Fruit fly (Drosophila melanogaster): ENCODE data around the gene Hinfp.
"Not testable (repeated sequence)": the region's sequence is repeated elsewhere in the genome, so short reads cannot be mapped to it uniquely, and the experiment has no call there.

Hinfp gene

dm6 chrX:621132-621555 is 4.2 kb upstream of the Hinfp start, which contains the start of the genes CG13365 and Vsp37A:
Gene CG13365, minus strand, starts transcription at chrX:621215.
Gene Vsp37A, plus strand, starts transcription at chrX:621530.
- peak; percentile 52 for TF ChIP-seq noc (tag; optimal IDR thresholded peaks at IDR 0.05)

- no peak for TF ChIP-seq noc (tag; optimal IDR thresholded peaks at IDR 0.05)
These were observed 2.0 kb upstream of the Hinfp start, which contains the start of gene CG13369 for dm6 chrX:623357-623756. Gene CG13369, plus strand, starts transcription at chrX:623468.

- peak; percentile 69 for TF ChIP-seq noc (tag; optimal IDR thresholded peaks at IDR 0.05)
These were observed 4.0 kb downstream of the Hinfp start, which contains the start of the genes RpL36 and Mybbp1A for dm6 chrX:629239-629821. Gene RpL36, minus strand, starts transcription at chrX:629483. Gene Mybbp1A, plus strand, starts transcription at chrX:629773.

dm6 chrX:635495-636142 is 10.3 kb downstream of the Hinfp start, which contains the start of gene Dredd:
Gene Dredd, minus strand, starts transcription at chrX:635545.
- TF ChIP-seq noc (tag; optimal IDR thresholded peaks at IDR 0.05) = no peak

- TF ChIP-seq noc (tag; optimal IDR thresholded peaks at IDR 0.05) = no peak
These were observed 11.5 kb downstream of the Hinfp start for dm6 chrX:636606-637530.

- TF ChIP-seq noc (tag; optimal IDR thresholded peaks at IDR 0.05) = not testable (repeated sequence)
These were observed 19.1 kb downstream of the Hinfp start, which contains the start of gene CG13367 for dm6 chrX:644461-644860. Gene CG13367, plus strand, starts transcription at chrX:644761.

DNA sequence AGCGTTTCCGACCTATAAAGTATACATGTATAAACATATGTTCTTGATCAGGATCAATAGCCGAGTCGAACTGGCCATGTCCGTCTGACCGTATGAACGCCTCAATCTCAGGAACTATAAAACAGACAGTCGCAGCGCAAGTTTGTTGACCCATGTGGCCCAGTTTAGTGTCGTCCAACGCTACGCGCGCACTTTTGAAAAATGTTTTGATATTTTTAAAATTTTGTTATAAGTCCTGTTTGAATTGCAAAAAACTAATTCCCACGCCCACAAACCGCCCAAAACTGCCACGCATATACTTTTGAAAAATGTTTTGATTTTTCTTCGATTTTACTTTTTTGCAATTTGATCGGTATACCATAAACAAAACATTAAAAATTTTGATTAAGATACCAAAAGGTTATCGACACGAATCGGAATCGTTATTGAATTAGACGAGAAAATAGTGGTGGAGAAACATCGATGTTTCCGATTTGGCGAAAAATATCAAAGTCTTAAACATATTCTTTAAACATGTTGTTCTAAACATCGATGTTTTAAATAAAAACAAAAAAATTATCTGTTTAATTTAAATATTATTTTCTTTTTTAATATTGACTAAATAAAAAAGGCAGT is 21.2 kb downstream of the Hinfp start:
- no peak for TF ChIP-seq noc (tag; optimal IDR thresholded peaks at IDR 0.05)

- TF ChIP-seq noc (tag; optimal IDR thresholded peaks at IDR 0.05) = no peak
These were observed 21.8 kb downstream of the Hinfp start, which contains the start of gene Roc1a for dm6 chrX:647056-647627. Gene Roc1a, plus strand, starts transcription at chrX:647304.

DNA sequence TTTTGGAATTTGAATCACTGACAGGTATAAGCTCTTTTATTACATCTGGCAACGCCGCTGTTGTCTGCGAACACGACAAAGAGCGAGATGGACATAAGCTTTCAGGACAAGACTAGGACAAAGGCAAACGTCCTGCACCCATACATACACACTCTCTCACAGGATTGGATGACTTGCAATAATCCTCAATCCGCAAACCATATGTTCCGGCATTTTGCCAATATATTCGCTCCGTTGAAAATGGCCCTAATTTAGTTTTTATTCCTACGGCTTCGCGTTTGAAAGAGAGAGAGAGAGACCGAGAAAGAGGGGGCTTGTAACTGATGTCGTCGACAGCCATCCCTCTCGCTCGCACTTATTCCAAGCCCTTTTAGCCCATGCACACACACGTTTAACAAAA is 28.9 kb downstream of the Hinfp start:
- no peak for TF ChIP-seq noc (tag; optimal IDR thresholded peaks at IDR 0.05)

DNA sequence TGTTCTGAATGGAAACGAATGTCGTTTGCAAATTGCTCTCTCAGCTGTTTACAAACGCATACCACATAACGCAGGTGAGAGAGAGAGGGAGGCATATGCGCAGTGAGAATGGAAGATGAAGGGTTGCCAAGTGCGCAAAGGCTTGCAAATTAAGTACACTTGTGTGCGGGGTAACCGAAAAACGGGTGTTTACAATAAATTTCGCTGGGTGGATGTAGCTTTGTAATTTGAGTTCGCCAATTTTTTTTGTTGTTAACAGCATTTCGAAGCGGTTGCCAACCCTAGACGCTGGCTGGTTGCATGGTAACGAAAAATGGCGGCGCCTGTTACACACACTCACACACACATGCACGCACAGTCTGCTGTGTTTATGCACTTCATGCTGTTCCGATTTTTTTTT is 29.6 kb downstream of the Hinfp start:
- peak; percentile 91 for TF ChIP-seq noc (tag; optimal IDR thresholded peaks at IDR 0.05)

DNA sequence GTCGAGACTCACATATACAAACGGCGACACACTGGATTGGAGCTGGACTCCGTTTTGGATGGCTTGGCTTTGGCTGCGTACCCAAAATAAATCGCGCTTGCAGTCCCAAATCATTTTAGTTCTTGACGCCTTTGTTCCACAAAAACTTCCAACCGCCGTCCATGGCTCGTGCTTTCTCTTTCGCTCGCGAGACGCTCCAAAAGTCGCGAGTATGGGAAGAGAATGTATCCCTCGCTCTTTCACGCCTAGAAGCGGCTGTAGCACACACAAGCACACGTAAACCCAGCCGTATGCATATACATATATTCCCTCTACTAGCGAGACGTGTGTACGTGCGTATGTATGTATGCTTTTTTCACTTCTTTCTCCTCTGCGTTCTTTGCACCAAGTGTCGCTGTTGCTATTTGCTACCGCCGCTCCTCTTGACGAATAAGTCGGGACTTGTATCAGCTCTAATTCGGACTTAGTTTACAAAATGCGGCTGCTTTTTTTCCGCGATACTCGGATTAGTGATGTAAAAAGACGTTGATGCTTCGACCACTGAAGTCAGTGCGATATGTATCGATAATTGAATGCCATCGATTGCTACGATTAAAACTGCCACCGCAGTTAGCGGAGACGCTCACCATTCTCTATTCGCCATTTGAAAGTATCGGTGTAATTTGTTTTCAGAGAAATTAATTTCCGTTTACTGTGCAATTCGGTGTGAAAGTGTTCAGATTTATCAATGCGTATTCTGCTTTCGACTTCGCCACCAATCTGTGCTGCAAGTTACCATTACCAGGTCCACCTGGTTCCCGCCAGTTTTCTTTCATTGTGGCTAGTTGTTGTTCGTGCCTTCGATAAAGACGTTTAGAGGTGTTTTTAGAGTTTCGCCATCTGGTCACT is 30.4 kb downstream of the Hinfp start, which contains the start of the genes Hmt4-20 and SkpA:
Gene Hmt4-20, minus strand, starts transcription at position 542 of the 888 bp plus-strand sequence.
Gene SkpA, plus strand, starts transcription at position 623 of the 888 bp plus-strand sequence.
- peak; percentile 29 for TF ChIP-seq noc (tag; optimal IDR thresholded peaks at IDR 0.05)

DNA sequence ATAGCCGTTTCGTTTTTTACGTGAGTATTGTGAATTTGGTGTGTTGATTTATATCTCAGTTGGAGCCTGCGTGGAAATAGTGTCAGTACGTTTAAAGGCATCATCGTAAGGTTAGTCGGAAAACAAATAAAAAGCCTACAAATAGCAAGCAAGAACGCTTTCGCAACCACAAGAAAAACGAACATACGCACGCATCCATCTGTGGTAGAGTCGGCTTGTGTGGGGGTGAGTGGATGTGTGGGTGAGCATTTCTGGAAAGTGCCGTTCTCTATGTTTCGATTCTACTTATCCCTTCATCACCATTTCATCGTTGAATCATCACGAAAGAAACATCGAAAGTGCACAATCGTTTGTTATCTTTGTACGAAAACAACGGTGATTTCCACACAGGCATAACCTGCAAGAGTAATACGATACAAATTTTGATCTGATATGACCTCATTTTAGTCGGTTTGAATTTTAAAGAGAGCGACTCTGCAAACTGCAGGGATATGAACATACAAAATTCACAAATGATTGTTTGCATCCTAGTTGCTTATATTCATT is 31.1 kb downstream of the Hinfp start:
- TF ChIP-seq noc (tag; optimal IDR thresholded peaks at IDR 0.05) = no peak

DNA sequence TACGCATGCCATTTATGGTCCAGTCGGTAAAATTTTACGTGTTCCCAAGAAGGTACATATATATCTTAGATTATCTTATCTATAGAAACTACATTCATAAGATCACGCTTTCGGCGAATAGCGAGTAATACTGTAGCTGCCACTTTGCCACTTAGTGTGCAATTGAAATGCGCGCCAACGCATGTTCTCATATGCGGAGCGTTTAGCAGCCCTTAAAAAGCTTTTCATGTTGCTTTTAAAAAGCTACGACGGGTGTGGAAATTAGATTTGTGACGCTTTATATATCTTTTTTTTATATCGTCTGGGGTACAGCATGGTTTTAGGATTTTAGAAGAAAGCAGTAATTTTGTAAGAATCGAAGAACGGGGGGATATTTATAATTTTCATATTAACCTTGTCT is 32.7 kb downstream of the Hinfp start:
- TF ChIP-seq noc (tag; optimal IDR thresholded peaks at IDR 0.05) = no peak
